Fruit fly (Drosophila melanogaster): ENCODE measurements around the gene yata.

yata gene

dm6 chr3R:29778985-29779298 is 29.9 kb downstream of the yata start:
- TF ChIP-seq jim (GFP tag; optimal IDR thresholded peaks at IDR 0.05) = no peak
- TF ChIP-seq Dif (GFP tag; optimal IDR thresholded peaks at IDR 0.05; ENCODE audit: partially characterized antibody) = no peak
- TF ChIP-seq foxo (GFP tag; optimal IDR thresholded peaks at IDR 0.05) = peak in 1 of 2 experiments; percentile 6

dm6 chr3R:29780402-29781029 is 31.5 kb downstream of the yata start, which contains the start of gene fig:
fig (minus strand) TSS chr3R:29780452.
- TF ChIP-seq Hr83 (GFP tag; optimal IDR thresholded peaks at IDR 0.05; ENCODE audit: poor library complexity, severe bottlenecking) (peak; percentile 36), N (GFP tag; optimal IDR thresholded peaks at IDR 0.05) (no peak), foxo (GFP tag; optimal IDR thresholded peaks at IDR 0.05) (no peak), sage (GFP tag; optimal IDR thresholded peaks at IDR 0.05) (no peak), brk (GFP tag; optimal IDR thresholded peaks at IDR 0.05) (no peak), usp (GFP tag; optimal IDR thresholded peaks at IDR 0.05) (no peak), tai (GFP tag; optimal IDR thresholded peaks at IDR 0.05) (no peak), OdsH (GFP tag; optimal IDR thresholded peaks at IDR 0.05) (no peak), Rel (GFP tag; optimal IDR thresholded peaks at IDR 0.05) (no peak), Rel (tag; optimal IDR thresholded peaks at IDR 0.05) (peak; percentile 63), dsf (GFP tag; optimal IDR thresholded peaks at IDR 0.05; ENCODE audit: borderline replicate concordance) (no peak), GATAd (GFP tag; optimal IDR thresholded peaks at IDR 0.05) (no peak), h (GFP tag; optimal IDR thresholded peaks at IDR 0.05) (peak; percentile 33), Hr78 (GFP tag; optimal IDR thresholded peaks at IDR 0.05) (no peak), sv (GFP tag; optimal IDR thresholded peaks at IDR 0.05) (no peak), ey (GFP tag; optimal IDR thresholded peaks at IDR 0.05) (no peak), Dfd (GFP tag; optimal IDR thresholded peaks at IDR 0.05) (no peak), Dif (GFP tag; optimal IDR thresholded peaks at IDR 0.05; ENCODE audit: partially characterized antibody) (no peak), HLH106 (tag; optimal IDR thresholded peaks at IDR 0.05) (no peak), dmrt93B (GFP tag; optimal IDR thresholded peaks at IDR 0.05) (no peak), woc (GFP tag; optimal IDR thresholded peaks at IDR 0.05) (no peak)

dm6 chr3R:29781874-29782273 is 32.9 kb downstream of the yata start:
- TF ChIP-seq CG9705 (GFP tag; optimal IDR thresholded peaks at IDR 0.05) = no peak
- TF ChIP-seq N (GFP tag; optimal IDR thresholded peaks at IDR 0.05) = no peak
- no peak for TF ChIP-seq Rel (GFP tag; optimal IDR thresholded peaks at IDR 0.05)
- TF ChIP-seq Rel (tag; optimal IDR thresholded peaks at IDR 0.05) = peak; percentile 95
- TF ChIP-seq Hr83 (GFP tag; optimal IDR thresholded peaks at IDR 0.05; ENCODE audit: poor library complexity, severe bottlenecking) = no peak
- TF ChIP-seq tai (GFP tag; optimal IDR thresholded peaks at IDR 0.05) = no peak

dm6 chr3R:29782367-29782766 is 33.3 kb downstream of the yata start:
- TF ChIP-seq foxo (GFP tag; optimal IDR thresholded peaks at IDR 0.05) = peak in 1 of 2 experiments; percentile 19
- TF ChIP-seq h (GFP tag; optimal IDR thresholded peaks at IDR 0.05) = peak; percentile 55
- no peak for TF ChIP-seq dsf (GFP tag; optimal IDR thresholded peaks at IDR 0.05; ENCODE audit: borderline replicate concordance)
- TF ChIP-seq jim (GFP tag; optimal IDR thresholded peaks at IDR 0.05) = no peak
- TF ChIP-seq rgr (GFP tag; optimal IDR thresholded peaks at IDR 0.05) = peak; percentile 39
- no peak for TF ChIP-seq CG9705 (GFP tag; optimal IDR thresholded peaks at IDR 0.05)
- TF ChIP-seq Abd-B (GFP tag; optimal IDR thresholded peaks at IDR 0.05) = no peak
- peak in 1 of 2 experiments; percentile 7 for TF ChIP-seq dl (GFP tag; optimal IDR thresholded peaks at IDR 0.05; ENCODE audit: insufficient read depth in 1 of 2, partially characterized antibody in 2 of 2)
- TF ChIP-seq Jra (GFP tag; optimal IDR thresholded peaks at IDR 0.05) = peak; percentile 96
- TF ChIP-seq pan (optimal IDR thresholded peaks at IDR 0.05) = no peak
- TF ChIP-seq tai (GFP tag; optimal IDR thresholded peaks at IDR 0.05) = peak; percentile 8
- peak; percentile 49 for TF ChIP-seq Sp1 (GFP tag; optimal IDR thresholded peaks at IDR 0.05)
- TF ChIP-seq Vsx2 (GFP tag; optimal IDR thresholded peaks at IDR 0.05; ENCODE audit: partially characterized antibody) = no peak
- TF ChIP-seq N (GFP tag; optimal IDR thresholded peaks at IDR 0.05) = no peak
- peak; percentile 16 for TF ChIP-seq Rel (GFP tag; optimal IDR thresholded peaks at IDR 0.05)
- TF ChIP-seq Rel (tag; optimal IDR thresholded peaks at IDR 0.05) = no peak
- peak; percentile 49 for TF ChIP-seq br (GFP tag; optimal IDR thresholded peaks at IDR 0.05)
- TF ChIP-seq sv (GFP tag; optimal IDR thresholded peaks at IDR 0.05) = no peak
- TF ChIP-seq fru (GFP tag; optimal IDR thresholded peaks at IDR 0.05) = peak; percentile 50
- TF ChIP-seq woc (GFP tag; optimal IDR thresholded peaks at IDR 0.05) = no peak
- TF ChIP-seq dmrt93B (GFP tag; optimal IDR thresholded peaks at IDR 0.05) = no peak
- peak; percentile 67 for TF ChIP-seq Dif (GFP tag; optimal IDR thresholded peaks at IDR 0.05; ENCODE audit: partially characterized antibody)
- TF ChIP-seq CrebA (GFP tag; optimal IDR thresholded peaks at IDR 0.05; ENCODE audit: borderline replicate concordance) = peak; percentile 67
- no peak for TF ChIP-seq CG32264 (GFP tag; optimal IDR thresholded peaks at IDR 0.05)
- peak; percentile 44 for TF ChIP-seq brk (GFP tag; optimal IDR thresholded peaks at IDR 0.05)
- no peak for TF ChIP-seq Hr78 (GFP tag; optimal IDR thresholded peaks at IDR 0.05)
- no peak for TF ChIP-seq lola (GFP tag; optimal IDR thresholded peaks at IDR 0.05)
- TF ChIP-seq OdsH (GFP tag; optimal IDR thresholded peaks at IDR 0.05) = peak; percentile 11
- no peak for TF ChIP-seq usp (GFP tag; optimal IDR thresholded peaks at IDR 0.05)
- no peak for TF ChIP-seq Hr83 (GFP tag; optimal IDR thresholded peaks at IDR 0.05; ENCODE audit: poor library complexity, severe bottlenecking)
- TF ChIP-seq GATAd (GFP tag; optimal IDR thresholded peaks at IDR 0.05) = no peak
- TF ChIP-seq sage (GFP tag; optimal IDR thresholded peaks at IDR 0.05) = peak; percentile 6
- peak; percentile 24 for TF ChIP-seq HLH106 (tag; optimal IDR thresholded peaks at IDR 0.05)
- TF ChIP-seq Mio (GFP tag; optimal IDR thresholded peaks at IDR 0.05) = no peak
- TF ChIP-seq psq (GFP tag; optimal IDR thresholded peaks at IDR 0.05) = peak; percentile 51
- peak; percentile 46 for TF ChIP-seq Hnf4 (GFP tag; optimal IDR thresholded peaks at IDR 0.05)
- TF ChIP-seq ey (GFP tag; optimal IDR thresholded peaks at IDR 0.05) = no peak
- no peak for TF ChIP-seq Myc (optimal IDR thresholded peaks at IDR 0.05)
- TF ChIP-seq Dfd (GFP tag; optimal IDR thresholded peaks at IDR 0.05) = no peak

Measured in whole organism, wandering third instar larva.